Fruit fly (Drosophila melanogaster) whole organism, embryonic: ENCODE measurements around the gene QIL1.

ENCODE experiments used
- ATbp ChIP-seq: fragments of 200-800 bp; sonication (Bioruptor generic); optimal IDR thresholded peaks from 2 replicates; lab custom pipeline; 2017; ENCODE audit warnings: missing biosample characterization, mild to moderate bottlenecking, missing genetic modification characterization, missing genetic modification reagents
- CG10462 ChIP-seq: fragments of 200-800 bp; sonication (Bioruptor generic); optimal IDR thresholded peaks from 2 replicates; lab custom pipeline; 2016; ENCODE audit warnings: missing biosample characterization, missing genetic modification characterization
- CG10543 ChIP-seq: fragments of 200-800 bp; sonication (Bioruptor generic); optimal IDR thresholded peaks from 3 replicates; lab custom pipeline; 2017; ENCODE audit warnings: missing biosample characterization, mild to moderate bottlenecking, missing genetic modification characterization, moderate library complexity
- CG14441 ChIP-seq: fragments of 200-800 bp; sonication (Bioruptor generic); IDR thresholded peaks from 2 replicates; pipeline ENCODE4 v1.3.6; 2022; ENCODE audit warnings: missing biosample characterization, missing genetic modification characterization
- CG1529 ChIP-seq: fragments of 200-800 bp; sonication (Bioruptor generic); optimal IDR thresholded peaks from 3 replicates; lab custom pipeline; 2018; ENCODE audit warnings: missing biosample characterization, missing genetic modification characterization
- CG17186 ChIP-seq: fragments of 200-800 bp; sonication (Bioruptor generic); optimal IDR thresholded peaks from 3 replicates; lab custom pipeline; 2017; ENCODE audit warnings: missing biosample characterization, missing genetic modification reagents, missing genetic modification characterization
- CG17361 ChIP-seq: fragments of 200-800 bp; sonication (Bioruptor generic); IDR thresholded peaks from 3 replicates; pipeline ENCODE4 v1.3.6; 2022; ENCODE audit warnings: missing biosample characterization, missing genetic modification characterization
- CG1832 ChIP-seq: fragments of 200-800 bp; sonication (Bioruptor generic); optimal IDR thresholded peaks from 2 replicates; lab custom pipeline; 2017; ENCODE audit warnings: missing biosample characterization, mild to moderate bottlenecking, missing genetic modification characterization, inconsistent platforms
- CG31224 ChIP-seq: fragments of 200-800 bp; sonication (Bioruptor generic); IDR thresholded peaks from 2 replicates; pipeline ENCODE4 v1.3.6; 2022; ENCODE audit warnings: missing biosample characterization, missing genetic modification characterization
- CG32532 ChIP-seq: fragments of 200-800 bp; sonication (Bioruptor generic); IDR thresholded peaks from 2 replicates; pipeline ENCODE4 v1.3.6; 2022; ENCODE audit warnings: missing biosample characterization, missing genetic modification characterization
- CG3281 ChIP-seq: fragments of 200-800 bp; sonication (Bioruptor generic); optimal IDR thresholded peaks from 3 replicates; lab custom pipeline; 2017; ENCODE audit warnings: missing biosample characterization, mild to moderate bottlenecking, missing genetic modification characterization
- CG4282 ChIP-seq: fragments of 200-800 bp; sonication (Bioruptor generic); optimal IDR thresholded peaks from 2 replicates; lab custom pipeline; 2016; ENCODE audit warnings: missing biosample characterization, missing genetic modification characterization
- CG4404 ChIP-seq: fragments of 200-800 bp; sonication (Bioruptor generic); IDR thresholded peaks from 2 replicates; pipeline ENCODE4 v1.3.6; 2022; ENCODE audit warnings: missing biosample characterization, missing genetic modification characterization
- CG4730 ChIP-seq: fragments of 200-800 bp; sonication (Bioruptor generic); IDR thresholded peaks from 2 replicates; pipeline ENCODE4 v1.3.6; 2022; ENCODE audit warnings: missing biosample characterization, missing genetic modification characterization
- CG5180 ChIP-seq: fragments of 200-800 bp; sonication (Bioruptor generic); optimal IDR thresholded peaks from 3 replicates; lab custom pipeline; 2017; ENCODE audit warnings: missing biosample characterization, missing genetic modification characterization, mild to moderate bottlenecking, moderate library complexity, missing genetic modification reagents
- CG6272 ChIP-seq: fragments of 200-800 bp; sonication (Bioruptor generic); IDR thresholded peaks from 2 replicates; pipeline ENCODE4 v1.3.6; 2022; ENCODE audit warnings: missing biosample characterization, missing genetic modification characterization
- CG6654 ChIP-seq: fragments of 200-800 bp; sonication (Bioruptor generic); optimal IDR thresholded peaks from 2 replicates; lab custom pipeline; 2017; ENCODE audit warnings: missing biosample characterization, mild to moderate bottlenecking, missing genetic modification characterization
- CG6813 ChIP-seq: fragments of 200-800 bp; sonication (Bioruptor generic); optimal IDR thresholded peaks from 2 replicates; lab custom pipeline; 2017; ENCODE audit warnings: missing biosample characterization, missing genetic modification characterization, mild to moderate bottlenecking, moderate library complexity, missing genetic modification reagents
- CG7745 ChIP-seq: fragments of 200-800 bp; sonication (Bioruptor generic); optimal IDR thresholded peaks from 2 replicates; lab custom pipeline; 2018; ENCODE audit warnings: missing biosample characterization, mild to moderate bottlenecking, missing genetic modification characterization, moderate library complexity
- CG8290 ChIP-seq, 3 experiments: fragments of 200-800 bp; sonication (Bioruptor generic); optimal IDR thresholded peaks; 2 replicates each; lab custom pipeline; 2016 to 2019; ENCODE audit warnings: missing biosample characterization in 3 of 3, missing genetic modification characterization in 3 of 3, mild to moderate bottlenecking in 2 of 3, moderate library complexity in 1 of 3
- CG9817 ChIP-seq: fragments of 200-800 bp; sonication (Bioruptor generic); optimal IDR thresholded peaks from 2 replicates; lab custom pipeline; 2018; ENCODE audit warnings: missing biosample characterization, mild to moderate bottlenecking, missing genetic modification characterization, moderate library complexity
- Eip74EF ChIP-seq, 2 experiments: fragments of 200-800 bp in 1 of 2; fragments of >200 bp in 1 of 2; sonication (Bioruptor generic) in 1 of 2; optimal IDR thresholded peaks; 2 replicates each; lab custom pipeline; 2017 to 2019; ENCODE audit warnings: missing biosample characterization in 2 of 2, missing genetic modification characterization in 2 of 2, mild to moderate bottlenecking in 1 of 2, moderate library complexity in 1 of 2
- Fer3 ChIP-seq: fragments of 200-800 bp; sonication (Bioruptor generic); optimal IDR thresholded peaks from 2 replicates; lab custom pipeline; 2018; ENCODE audit warnings: missing biosample characterization, mild to moderate bottlenecking, missing genetic modification characterization, moderate library complexity
- GATAe ChIP-seq: fragments of 200-800 bp; sonication (Bioruptor generic); conservative IDR thresholded peaks from 2 replicates; pipeline ENCODE4 v1.3.6; 2022; ENCODE audit warnings: missing biosample characterization, missing genetic modification characterization
- Hey ChIP-seq: fragments of 200-800 bp; sonication (Bioruptor generic); optimal IDR thresholded peaks from 3 replicates; lab custom pipeline; 2018; ENCODE audit warnings: missing biosample characterization, mild to moderate bottlenecking, missing genetic modification characterization
- Pdp1 ChIP-seq, 2 experiments: fragments of 200-800 bp; sonication (Bioruptor generic); optimal IDR thresholded peaks; 3 replicates each; lab custom pipeline; 2016; ENCODE audit warnings: missing biosample characterization in 2 of 2, missing genetic modification characterization in 2 of 2, mild to moderate bottlenecking in 1 of 2, moderate library complexity in 1 of 2
- Vsx1 ChIP-seq: fragments of 200-800 bp; sonication (Bioruptor generic); optimal IDR thresholded peaks from 2 replicates; lab custom pipeline; 2017; ENCODE audit warnings: missing biosample characterization, mild to moderate bottlenecking, missing genetic modification characterization, missing genetic modification reagents
- ase ChIP-seq: fragments of 200-800 bp; sonication (Bioruptor generic); IDR thresholded peaks from 3 replicates; pipeline ENCODE4 v1.3.6; 2022; ENCODE audit warnings: missing biosample characterization, missing genetic modification characterization
- ash1 ChIP-seq: fragments of 200-800 bp; sonication (Bioruptor generic); optimal IDR thresholded peaks from 2 replicates; lab custom pipeline; 2018; ENCODE audit warnings: missing biosample characterization, mild to moderate bottlenecking, missing genetic modification characterization
- caup ChIP-seq: fragments of 200-800 bp; sonication (Bioruptor generic); optimal IDR thresholded peaks from 3 replicates; lab custom pipeline; 2017; ENCODE audit warnings: missing biosample characterization, mild to moderate bottlenecking, missing genetic modification characterization, moderate library complexity; ENCODE audit not compliant: severe bottlenecking
- cwo ChIP-seq: fragments of 200-800 bp; sonication (Bioruptor generic); optimal IDR thresholded peaks from 3 replicates; lab custom pipeline; 2017; ENCODE audit warnings: missing biosample characterization, missing genetic modification characterization, mild to moderate bottlenecking, moderate library complexity, missing genetic modification reagents
- da ChIP-seq: fragments of 200-800 bp; sonication (Bioruptor generic); optimal IDR thresholded peaks from 2 replicates; lab custom pipeline; 2016; ENCODE audit warnings: missing biosample characterization, missing genetic modification characterization
- dati ChIP-seq: fragments of 200-800 bp; sonication (Bioruptor generic); IDR thresholded peaks from 2 replicates; pipeline ENCODE4 v1.3.6; 2022; ENCODE audit warnings: missing biosample characterization, missing genetic modification characterization
- disco-r ChIP-seq: fragments of 200-800 bp; sonication (Bioruptor generic); optimal IDR thresholded peaks from 2 replicates; lab custom pipeline; 2016; ENCODE audit warnings: missing biosample characterization, missing genetic modification characterization
- emc ChIP-seq: fragments of 200-800 bp; sonication (Bioruptor generic); optimal IDR thresholded peaks from 2 replicates; lab custom pipeline; 2016; ENCODE audit warnings: missing biosample characterization, missing genetic modification characterization
- esg ChIP-seq: fragments of 200-800 bp; sonication (Bioruptor generic); conservative IDR thresholded peaks from 2 replicates; pipeline ENCODE4 v1.3.6; 2022; ENCODE audit warnings: missing biosample characterization, missing genetic modification characterization
- h ChIP-seq: fragments of >200 bp; optimal IDR thresholded peaks from 2 replicates; lab custom pipeline; 2017
- knrl ChIP-seq: fragments of 200-800 bp; sonication (Bioruptor generic); IDR thresholded peaks from 3 replicates; pipeline ENCODE4 v1.3.6; 2022; ENCODE audit warnings: missing biosample characterization, missing genetic modification characterization; ENCODE audit not compliant: partially characterized antibody
- mld ChIP-seq: fragments of 200-800 bp; sonication (Bioruptor generic); IDR thresholded peaks from 3 replicates; pipeline ENCODE4 v1.3.6; 2022; ENCODE audit warnings: missing biosample characterization, missing genetic modification characterization; ENCODE audit not compliant: partially characterized antibody
- onecut ChIP-seq: fragments of 200-800 bp; sonication (Bioruptor generic); IDR thresholded peaks from 2 replicates; pipeline ENCODE4 v1.3.6; 2022; ENCODE audit warnings: missing biosample characterization, missing genetic modification characterization
- org-1 ChIP-seq: fragments of 200-800 bp; sonication (Bioruptor generic); optimal IDR thresholded peaks from 2 replicates; lab custom pipeline; 2017; ENCODE audit warnings: missing biosample characterization, missing genetic modification characterization
- salm ChIP-seq: fragments of 200-800 bp; sonication (Bioruptor generic); optimal IDR thresholded peaks from 2 replicates; lab custom pipeline; 2018; ENCODE audit warnings: missing biosample characterization, mild to moderate bottlenecking, missing genetic modification characterization
- shn ChIP-seq: fragments of 200-800 bp; sonication (Bioruptor generic); optimal IDR thresholded peaks from 3 replicates; lab custom pipeline; 2016; ENCODE audit warnings: missing biosample characterization, missing genetic modification characterization
- stwl ChIP-seq: fragments of 200-800 bp; sonication (Bioruptor generic); optimal IDR thresholded peaks from 3 replicates; lab custom pipeline; 2018; ENCODE audit warnings: missing biosample characterization, mild to moderate bottlenecking, missing genetic modification characterization, moderate library complexity
- tin ChIP-seq: fragments of 200-800 bp; sonication (Bioruptor generic); optimal IDR thresholded peaks from 3 replicates; lab custom pipeline; 2016; ENCODE audit warnings: missing biosample characterization, missing genetic modification characterization
- tio ChIP-seq: fragments of 200-800 bp; sonication (Bioruptor generic); optimal IDR thresholded peaks from 2 replicates; lab custom pipeline; 2017; ENCODE audit warnings: missing biosample characterization, missing genetic modification characterization, inconsistent platforms
- yki ChIP-seq: fragments of >200 bp; optimal IDR thresholded peaks from 3 replicates; lab custom pipeline; 2018
- zen2 ChIP-seq: fragments of 200-800 bp; sonication (Bioruptor generic); IDR thresholded peaks from 3 replicates; pipeline ENCODE4 v1.3.6; 2022; ENCODE audit warnings: missing biosample characterization, missing genetic modification characterization; ENCODE audit not compliant: partially characterized antibody

The QIL1 gene

dm6 chr3L:17425132-17425713, 40.5 kb upstream of the QIL1 start, which contains the start of the genes Sec3 and COX7B (continued):
- TF ChIP-seq caup (GFP tag; lab: Kevin White, UChicago): peak; percentile 53
- TF ChIP-seq CG10543: peak; percentile 67
- TF ChIP-seq Fer3 (tag; lab: Kevin White, UChicago): peak; percentile 66
- peak; percentile 64 to 96 for TF ChIP-seq Pdp1 (GFP tag; optimal IDR thresholded peaks at IDR 0.05; lab: Kevin White, UChicago)
- TF ChIP-seq Hey (tag; lab: Kevin White, UChicago): no peak
- TF ChIP-seq shn: peak; percentile 52
- peak; percentile 70 for TF ChIP-seq CG6272 (GFP tag; lab: Robert Waterston, UW)
- peak; percentile 30 for TF ChIP-seq salm (tag; lab: Kevin White, UChicago)
- TF ChIP-seq CG10462 (GFP tag; lab: Kevin White, UChicago): no peak
- no peak for TF ChIP-seq CG1832
- TF ChIP-seq CG1529 (GFP tag; lab: Kevin White, UChicago): peak; percentile 65
- peak; percentile 71 for TF ChIP-seq CG32532
- peak; percentile 55 for TF ChIP-seq CG4404 (GFP tag; lab: Robert Waterston, UW)
- peak; percentile 76 for TF ChIP-seq CG17186 (GFP tag; lab: Kevin White, UChicago)
- TF ChIP-seq CG31224 (GFP tag; lab: Robert Waterston, UW): 0 out of 2 replicates have a peak, but pooled peaks have one; percentile 6
- TF ChIP-seq ash1: no peak
- TF ChIP-seq CG6654 (GFP tag; lab: Kevin White, UChicago): no peak
- peak; percentile 50; the same call in 1 of the 2 replicates for TF ChIP-seq CG14441
- TF ChIP-seq CG5180 (GFP tag; lab: Kevin White, UChicago): no peak
- TF ChIP-seq disco-r (GFP tag; lab: Kevin White, UChicago): no peak
- TF ChIP-seq ase (GFP tag; lab: Robert Waterston, UW): no peak
- TF ChIP-seq ATbp (GFP tag; lab: Kevin White, UChicago): no peak
- TF ChIP-seq CG17361 (GFP tag; lab: Robert Waterston, UW): peak; percentile 72; the same call in 2 of the 3 replicates
- TF ChIP-seq dati (GFP tag; lab: Robert Waterston, UW): no peak
- peak; percentile 39 for TF ChIP-seq Vsx1
- TF ChIP-seq h (lab: Kevin White, UChicago): no peak
- TF ChIP-seq org-1 (GFP tag; lab: Kevin White, UChicago): no peak
- TF ChIP-seq yki (lab: Kevin White, UChicago): no peak
- peak; percentile 97 for TF ChIP-seq knrl (GFP tag; lab: Robert Waterston, UW)
- peak; percentile 18 for TF ChIP-seq tio (GFP tag; lab: Kevin White, UChicago)
- TF ChIP-seq onecut (GFP tag; lab: Robert Waterston, UW): peak; percentile 11; the same call in 1 of the 2 replicates
- TF ChIP-seq CG9817 (tag; lab: Kevin White, UChicago): peak; percentile 81
- TF ChIP-seq CG3281 (GFP tag; lab: Kevin White, UChicago): peak; percentile 55
- TF ChIP-seq mld (GFP tag; lab: Robert Waterston, UW): peak; percentile 77; the same call in 2 of the 3 replicates
- TF ChIP-seq CG4730 (GFP tag; lab: Robert Waterston, UW): peak; percentile 56
- peak; percentile 74 for TF ChIP-seq tin (GFP tag; lab: Kevin White, UChicago)
- TF ChIP-seq CG8290 (GFP tag; optimal IDR thresholded peaks at IDR 0.05; lab: Kevin White, UChicago): peak; percentile 49
- TF ChIP-seq CG8290 (tag; optimal IDR thresholded peaks at IDR 0.05; lab: Kevin White, UChicago): peak; percentile 54 to 78
- peak; percentile 25 for TF ChIP-seq cwo (GFP tag; lab: Kevin White, UChicago)
- TF ChIP-seq CG7745 (tag; lab: Kevin White, UChicago): no peak
- peak; percentile 38; the same call in 1 of the 2 replicates for TF ChIP-seq esg (GFP tag; lab: Robert Waterston, UW)
- TF ChIP-seq da (GFP tag; lab: Kevin White, UChicago): no peak
- TF ChIP-seq GATAe: no peak
- peak; percentile 45 for TF ChIP-seq stwl (tag; lab: Kevin White, UChicago)
- peak; percentile 12 for TF ChIP-seq CG4282
- TF ChIP-seq zen2 (GFP tag; lab: Robert Waterston, UW): peak; percentile 75; the same call in 2 of the 3 replicates
- peak in 1 of 2 experiments; percentile 15 for TF ChIP-seq Eip74EF (GFP tag; optimal IDR thresholded peaks at IDR 0.05; lab: Kevin White, UChicago)
- TF ChIP-seq emc (GFP tag; lab: Kevin White, UChicago): peak; percentile 5
- TF ChIP-seq CG6813 (GFP tag; lab: Kevin White, UChicago): no peak
